Worm (Caenorhabditis elegans) whole organism, mixed stage, embryonic: ENCODE results near the gene F40F9.3.

ENCODE experiments used
- M03D4.4 ChIP-seq: sonication (generic microtip); optimal IDR thresholded peaks from 2 replicates; lab custom pipeline; 2017; ENCODE audit warnings: mild to moderate bottlenecking, missing genetic modification characterization, missing compliant biosample characterization
- bed-3 ChIP-seq: fragments of 200-800 bp; sonication (Bioruptor generic); optimal IDR thresholded peaks from 3 replicates; lab custom pipeline; 2018; ENCODE audit warnings: mild to moderate bottlenecking, missing genetic modification characterization, moderate library complexity, missing compliant biosample characterization
- blmp-1 ChIP-seq: fragments of 150-350 bp; optimal IDR thresholded peaks from 2 replicates; lab custom pipeline; 2014; ENCODE audit warnings: missing biosample characterization, missing genetic modification characterization
- ceh-39 ChIP-seq: fragments of 150-350 bp; optimal IDR thresholded peaks from 2 replicates; lab custom pipeline; 2014; ENCODE audit warnings: missing biosample characterization, missing genetic modification characterization
- ceh-43 ChIP-seq: fragments of 200-800 bp; sonication (Bioruptor generic); optimal IDR thresholded peaks from 2 replicates; lab custom pipeline; 2018; ENCODE audit warnings: mild to moderate bottlenecking, missing genetic modification characterization, moderate library complexity, missing compliant biosample characterization
- ceh-83 ChIP-seq: fragments of 200-800 bp; sonication (Bioruptor generic); optimal IDR thresholded peaks from 2 replicates; lab custom pipeline; 2018; ENCODE audit warnings: mild to moderate bottlenecking, missing genetic modification characterization, missing compliant biosample characterization
- ces-1 ChIP-seq: fragments of 150-350 bp; optimal IDR thresholded peaks from 2 replicates; lab custom pipeline; 2014; ENCODE audit warnings: missing biosample characterization, missing genetic modification reagents, missing genetic modification characterization
- cnd-1 ChIP-seq: fragments of 200-800 bp; sonication (Bioruptor generic); optimal IDR thresholded peaks from 2 replicates; lab custom pipeline; 2018; ENCODE audit warnings: mild to moderate bottlenecking, missing genetic modification characterization, missing compliant biosample characterization
- drap-1 ChIP-seq: fragments of 200-800 bp; sonication (Bioruptor generic); optimal IDR thresholded peaks from 3 replicates; lab custom pipeline; 2018; ENCODE audit warnings: mild to moderate bottlenecking, missing genetic modification characterization, missing compliant biosample characterization
- elt-1 ChIP-seq: sonication (generic microtip); optimal IDR thresholded peaks from 2 replicates; lab custom pipeline; 2017; ENCODE audit warnings: missing genetic modification characterization, mild to moderate bottlenecking, missing compliant biosample characterization, antibody characterized with exemption, moderate library complexity, borderline replicate concordance; ENCODE audit not compliant: insufficient read depth
- elt-3 ChIP-seq: fragments of 150-350 bp; optimal IDR thresholded peaks from 2 replicates; lab custom pipeline; 2014; ENCODE audit warnings: missing biosample characterization, missing genetic modification characterization
- flh-1 ChIP-seq: fragments of 200-800 bp; sonication (Bioruptor generic); optimal IDR thresholded peaks from 2 replicates; lab custom pipeline; 2018; ENCODE audit warnings: mild to moderate bottlenecking, missing genetic modification characterization, moderate library complexity, missing compliant biosample characterization
- ham-2 ChIP-seq: fragments of 200-800 bp; sonication (Bioruptor generic); optimal IDR thresholded peaks from 2 replicates; lab custom pipeline; 2018; ENCODE audit warnings: mild to moderate bottlenecking, missing genetic modification characterization, missing compliant biosample characterization
- hlh-1 ChIP-seq: fragments of 150-350 bp; optimal IDR thresholded peaks from 2 replicates; lab custom pipeline; 2014; ENCODE audit warnings: missing biosample characterization, missing genetic modification reagents, missing genetic modification characterization
- lin-13 ChIP-seq: fragments of 150-350 bp; optimal IDR thresholded peaks from 2 replicates; lab custom pipeline; 2014; ENCODE audit warnings: missing biosample characterization, missing genetic modification characterization
- lin-32 ChIP-seq: fragments of 200-800 bp; sonication (Bioruptor generic); optimal IDR thresholded peaks from 2 replicates; lab custom pipeline; 2018; ENCODE audit warnings: mild to moderate bottlenecking, missing genetic modification characterization, missing compliant biosample characterization
- lsy-2 ChIP-seq: fragments of 150-350 bp; optimal IDR thresholded peaks from 2 replicates; lab custom pipeline; 2014; ENCODE audit warnings: missing biosample characterization, missing genetic modification characterization
- mab-5 ChIP-seq: fragments of 150-350 bp; optimal IDR thresholded peaks from 2 replicates; lab custom pipeline; 2014; ENCODE audit warnings: missing biosample characterization, missing genetic modification characterization
- mep-1 ChIP-seq: fragments of 150-350 bp; optimal IDR thresholded peaks from 2 replicates; lab custom pipeline; 2017; ENCODE audit warnings: missing biosample characterization, missing genetic modification reagents, missing genetic modification characterization, inconsistent platforms
- mls-2 ChIP-seq: sonication (generic microtip); optimal IDR thresholded peaks from 2 replicates; lab custom pipeline; 2016; ENCODE audit warnings: mild to moderate bottlenecking, missing genetic modification characterization, moderate library complexity, missing compliant biosample characterization
- nhr-12 ChIP-seq: fragments of 150-350 bp; optimal IDR thresholded peaks from 2 replicates; lab custom pipeline; 2014; ENCODE audit warnings: missing biosample characterization, missing genetic modification characterization
- nhr-2 ChIP-seq: fragments of 150-350 bp; optimal IDR thresholded peaks from 2 replicates; lab custom pipeline; 2014; ENCODE audit warnings: missing biosample characterization, missing genetic modification characterization
- nhr-237 ChIP-seq: fragments of 150-350 bp; optimal IDR thresholded peaks from 2 replicates; lab custom pipeline; 2014; ENCODE audit warnings: missing biosample characterization, missing genetic modification characterization
- nhr-28 ChIP-seq: fragments of 150-350 bp; optimal IDR thresholded peaks from 2 replicates; lab custom pipeline; 2014; ENCODE audit warnings: missing biosample characterization, missing genetic modification characterization
- nhr-76 ChIP-seq: sonication (generic microtip); optimal IDR thresholded peaks from 2 replicates; lab custom pipeline; 2017; ENCODE audit warnings: missing biosample characterization, missing genetic modification characterization
- sem-2 ChIP-seq: fragments of 200-800 bp; sonication (Bioruptor generic); optimal IDR thresholded peaks from 2 replicates; lab custom pipeline; 2018; ENCODE audit warnings: mild to moderate bottlenecking, missing genetic modification characterization, missing compliant biosample characterization
- snpc-4 ChIP-seq: fragments of 150-350 bp; optimal IDR thresholded peaks from 2 replicates; lab custom pipeline; 2014; ENCODE audit warnings: missing biosample characterization, missing genetic modification characterization
- sptf-1 ChIP-seq: sonication (generic microtip); optimal IDR thresholded peaks from 2 replicates; lab custom pipeline; 2017; ENCODE audit warnings: mild to moderate bottlenecking, missing genetic modification characterization, moderate library complexity, missing compliant biosample characterization
- tbx-8 ChIP-seq: fragments of 200-800 bp; sonication (Bioruptor generic); optimal IDR thresholded peaks from 2 replicates; lab custom pipeline; 2018; ENCODE audit warnings: mild to moderate bottlenecking, missing genetic modification characterization, moderate library complexity, missing compliant biosample characterization
- unc-120 ChIP-seq: sonication (generic microtip); optimal IDR thresholded peaks from 2 replicates; lab custom pipeline; 2017; ENCODE audit warnings: missing genetic modification characterization, missing compliant biosample characterization; ENCODE audit not compliant: poor library complexity, severe bottlenecking
- unc-39 ChIP-seq: fragments of 150-350 bp; optimal IDR thresholded peaks from 2 replicates; lab custom pipeline; 2014; ENCODE audit warnings: missing biosample characterization, missing genetic modification characterization
- zip-8 ChIP-seq: fragments of 150-350 bp; optimal IDR thresholded peaks from 2 replicates; lab custom pipeline; 2014; ENCODE audit warnings: missing biosample characterization, missing genetic modification characterization
- ztf-11 ChIP-seq: fragments of 150-350 bp; optimal IDR thresholded peaks from 2 replicates; lab custom pipeline; 2014; ENCODE audit warnings: missing biosample characterization, missing genetic modification characterization

F40F9.3 gene

DNA sequence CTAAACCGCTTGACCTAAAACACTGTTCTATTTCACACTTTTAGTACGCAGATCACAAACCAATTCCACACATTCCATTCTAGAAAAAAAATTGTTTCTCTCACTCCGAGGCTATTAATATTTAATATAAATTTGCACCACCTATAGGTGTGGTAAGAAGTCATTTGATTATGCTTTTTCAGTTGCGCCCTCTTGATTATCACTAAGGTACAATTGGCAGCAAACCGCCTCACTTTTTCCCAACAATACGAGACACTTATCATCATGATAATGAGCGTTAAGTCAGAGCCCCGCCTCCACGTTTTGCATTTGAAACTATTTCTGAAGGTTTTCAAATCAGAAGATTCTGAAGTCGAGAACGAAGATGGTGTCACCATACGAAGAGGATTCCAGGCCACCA is 22.3 kb downstream of the F40F9.3 start, which contains the start of gene aqp-4:
aqp-4 (plus strand) TSS at position 270 of the 400 bp plus-strand sequence.
- no peak for TF ChIP-seq nhr-12 (tag; lab: Kevin White, UChicago)
- TF ChIP-seq ceh-39 (tag; lab: Kevin White, UChicago) = no peak
- TF ChIP-seq bed-3 (GFP tag; lab: Kevin White, UChicago) = no peak
- TF ChIP-seq zip-8 (tag; lab: Kevin White, UChicago) = no peak
- TF ChIP-seq ceh-43 = no peak
- TF ChIP-seq cnd-1 (tag; lab: Kevin White, UChicago) = no peak
- no peak for TF ChIP-seq mls-2
- TF ChIP-seq lin-32 = no peak
- TF ChIP-seq ces-1 (GFP tag; lab: Kevin White, UChicago) = no peak
- no peak for TF ChIP-seq ztf-11 (tag; lab: Kevin White, UChicago)
- no peak for TF ChIP-seq blmp-1 (tag; lab: Kevin White, UChicago)

- TF ChIP-seq nhr-76 (tag; lab: Kevin White, UChicago) (no peak), elt-3 (no peak), hlh-1 (tag; lab: Kevin White, UChicago) (no peak), unc-120 (no peak), zip-8 (tag; lab: Kevin White, UChicago) (no peak)
Observed at ce11 chrV:9738077-9738705, 23.2 kb downstream of the F40F9.3 start.

ce11 chrV:9739402-9739801 is 24.4 kb downstream of the F40F9.3 start, which contains the start of gene marc-1:
TSS of gene marc-1 (plus strand) at chrV:9739702.
- TF ChIP-seq lsy-2 (no peak), nhr-2 (tag; lab: Kevin White, UChicago) (no peak), ces-1 (GFP tag; lab: Kevin White, UChicago) (no peak), cnd-1 (tag; lab: Kevin White, UChicago) (no peak), ham-2 (GFP tag; lab: Kevin White, UChicago) (no peak), zip-8 (tag; lab: Kevin White, UChicago) (no peak), elt-1 (no peak), nhr-76 (tag; lab: Kevin White, UChicago) (no peak), mls-2 (no peak), lin-13 (tag; lab: Kevin White, UChicago) (no peak), snpc-4 (tag; lab: Kevin White, UChicago) (no peak)

DNA sequence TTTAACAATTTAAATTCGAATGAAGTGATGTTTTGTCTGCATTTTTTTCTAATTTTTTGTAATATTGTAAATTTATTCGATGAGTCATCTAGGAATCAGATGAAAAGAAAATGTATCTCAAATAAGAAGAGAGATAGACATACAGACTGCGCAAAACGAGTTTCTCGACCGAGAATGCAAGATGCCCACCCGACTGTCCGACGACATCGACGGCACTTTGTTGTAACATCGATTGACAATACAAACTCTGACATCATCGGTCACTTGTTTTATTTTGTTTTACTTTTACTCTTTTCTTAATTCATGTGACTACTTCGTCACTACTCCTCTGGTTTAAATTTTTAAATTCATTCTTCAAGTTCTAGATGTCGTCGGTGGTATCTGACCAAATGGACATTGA is 25.8 kb downstream of the F40F9.3 start, which contains the start of gene sta-2:
sta-2 (plus strand) TSS at position 349 of the 400 bp plus-strand sequence.
- TF ChIP-seq sptf-1 (tag; lab: Kevin White, UChicago) (no peak), hlh-1 (tag; lab: Kevin White, UChicago) (no peak), nhr-237 (tag; lab: Kevin White, UChicago) (no peak), ceh-43 (no peak), nhr-12 (tag; lab: Kevin White, UChicago) (no peak), elt-1 (no peak), mep-1 (no peak), lin-13 (tag; lab: Kevin White, UChicago) (no peak), lin-32 (no peak), M03D4.4 (no peak), nhr-2 (tag; lab: Kevin White, UChicago) (no peak), ham-2 (GFP tag; lab: Kevin White, UChicago) (no peak), tbx-8 (GFP tag; lab: Kevin White, UChicago) (no peak), drap-1 (no peak), sem-2 (GFP tag; lab: Kevin White, UChicago) (no peak), ztf-11 (tag; lab: Kevin White, UChicago) (no peak), snpc-4 (tag; lab: Kevin White, UChicago) (no peak), mab-5 (no peak)

ce11 chrV:9744934-9745333 is 29.9 kb downstream of the F40F9.3 start, which contains the start of gene F58E6.13:
TSS of gene F58E6.13 (plus strand) at chrV:9745234.
- no peak for TF ChIP-seq ham-2 (GFP tag; lab: Kevin White, UChicago)
- TF ChIP-seq ceh-83 = no peak
- no peak for TF ChIP-seq flh-1 (GFP tag; lab: Kevin White, UChicago)
- TF ChIP-seq unc-120 = no peak
- no peak for TF ChIP-seq mep-1
- TF ChIP-seq nhr-12 (tag; lab: Kevin White, UChicago) = no peak
- no peak for TF ChIP-seq nhr-2 (tag; lab: Kevin White, UChicago)
- TF ChIP-seq tbx-8 (GFP tag; lab: Kevin White, UChicago) = no peak
- no peak for TF ChIP-seq nhr-28 (tag; lab: Kevin White, UChicago)
- TF ChIP-seq blmp-1 (tag; lab: Kevin White, UChicago) = no peak
- no peak for TF ChIP-seq cnd-1 (tag; lab: Kevin White, UChicago)
- TF ChIP-seq elt-1 = no peak
- no peak for TF ChIP-seq ceh-43
- TF ChIP-seq sem-2 (GFP tag; lab: Kevin White, UChicago) = no peak
- TF ChIP-seq unc-39 (tag; lab: Kevin White, UChicago) = no peak
- TF ChIP-seq lin-32 = no peak
- no peak for TF ChIP-seq snpc-4 (tag; lab: Kevin White, UChicago)
- TF ChIP-seq nhr-237 (tag; lab: Kevin White, UChicago) = no peak
